Worm (Caenorhabditis elegans) whole organism, midembryonic: ENCODE data around the gene dyf-4.

Source experiments
- T22C8.4 ChIP-seq: fragments of 200-800 bp; sonication (Bioruptor generic); IDR thresholded peaks from 2 replicates; pipeline ENCODE4 v1.3.6; 2022; ENCODE audit warnings: missing genetic modification characterization, missing compliant biosample characterization
- cog-1 ChIP-seq: sonication (generic microtip); optimal IDR thresholded peaks from 2 replicates; lab custom pipeline; 2016; ENCODE audit warnings: missing genetic modification characterization, missing compliant biosample characterization
- flt-1 ChIP-seq: fragments of 200-800 bp; sonication (Bioruptor generic); IDR thresholded peaks from 2 replicates; pipeline ENCODE4 v1.3.6; 2022; ENCODE audit warnings: missing genetic modification characterization, missing compliant biosample characterization
- klf-2 ChIP-seq: fragments of 200-800 bp; sonication (Bioruptor generic); conservative IDR thresholded peaks from 2 replicates; pipeline ENCODE4 v1.3.6; 2022; ENCODE audit warnings: missing genetic modification reagents, missing genetic modification characterization, missing compliant biosample characterization
- med-1 ChIP-seq: sonication (generic microtip); optimal IDR thresholded peaks from 2 replicates; lab custom pipeline; 2017; ENCODE audit warnings: missing genetic modification characterization, mild to moderate bottlenecking, missing compliant biosample characterization, antibody characterized with exemption, missing genetic modification reagents; ENCODE audit not compliant: insufficient read depth
- ref-1 ChIP-seq: fragments of 200-800 bp; sonication (Bioruptor generic); conservative IDR thresholded peaks from 2 replicates; pipeline ENCODE4 v1.3.6; 2022; ENCODE audit warnings: missing genetic modification reagents, missing genetic modification characterization, missing compliant biosample characterization
- tab-1 ChIP-seq: fragments of 200-800 bp; sonication (Bioruptor generic); IDR thresholded peaks from 2 replicates; pipeline ENCODE4 v1.3.6; 2022; ENCODE audit warnings: missing genetic modification characterization, missing compliant biosample characterization
- ztf-23 ChIP-seq: fragments of 200-800 bp; sonication (Bioruptor generic); IDR thresholded peaks from 2 replicates; pipeline ENCODE4 v1.3.6; 2022; ENCODE audit warnings: missing genetic modification reagents, missing genetic modification characterization, missing compliant biosample characterization
- ztf-29 ChIP-seq: fragments of 200-800 bp; sonication (Bioruptor generic); IDR thresholded peaks from 2 replicates; pipeline ENCODE4 v1.3.6; 2022; ENCODE audit warnings: missing genetic modification reagents, missing genetic modification characterization, missing compliant biosample characterization

DNA sequence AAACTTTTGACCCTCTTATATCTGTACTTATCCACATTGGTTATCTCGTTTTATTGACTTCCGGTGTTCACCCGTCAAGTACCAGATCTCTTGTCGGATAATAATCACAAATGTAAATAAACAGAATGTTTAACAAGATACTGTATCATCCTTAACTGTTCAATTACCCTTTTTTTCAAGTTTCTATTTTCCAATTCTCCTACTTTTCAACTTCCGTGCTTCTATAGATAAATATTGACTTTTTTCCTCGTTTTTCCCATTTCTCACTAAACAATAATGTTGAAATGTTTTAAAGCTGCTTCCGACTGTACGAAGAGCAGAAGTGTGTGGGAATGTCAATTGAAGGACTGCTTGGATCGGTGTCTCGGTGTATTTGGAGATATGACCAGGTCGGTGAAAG, 38.6 kb downstream of the dyf-4 start, which contains the start of gene inx-11:
- TF ChIP-seq med-1 (GFP tag; lab: Kevin White, UChicago) (no peak), tab-1 (no peak), klf-2 (GFP tag; lab: Robert Waterston, UW) (no peak), T22C8.4 (GFP tag; lab: Robert Waterston, UW) (no peak), ztf-29 (GFP tag; lab: Robert Waterston, UW) (no peak), cog-1 (tag; lab: Kevin White, UChicago) (no peak), ref-1 (GFP tag; lab: Robert Waterston, UW) (no peak), flt-1 (no peak), ztf-23 (no peak)
